Worm (Caenorhabditis elegans): ENCODE measurements around the gene cyb-1.

cyb-1 gene

DNA sequence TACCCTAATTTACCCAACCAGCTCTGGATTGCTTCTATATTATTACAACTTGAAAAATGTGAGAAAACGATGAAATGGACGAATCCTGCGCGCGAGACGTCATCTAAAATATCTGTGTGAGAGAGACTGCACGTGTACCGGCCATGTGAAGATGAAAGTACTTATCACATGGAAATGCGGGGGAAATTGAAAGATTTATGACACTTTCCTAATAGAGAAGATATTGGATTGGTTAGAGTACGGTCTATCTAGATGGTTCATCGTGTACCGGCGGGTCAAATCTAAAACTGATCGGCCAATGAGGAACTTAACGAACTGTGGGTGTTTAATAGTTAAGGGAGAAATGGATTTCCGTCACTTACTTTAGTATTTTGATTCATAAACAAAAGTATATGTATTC, 47.0 kb downstream of the cyb-1 start (continued):
- TF ChIP-seq F37D6.2 (tag; optimal IDR thresholded peaks at IDR 0.05) (no peak), cey-2 (tag; optimal IDR thresholded peaks at IDR 0.05; ENCODE audit: borderline replicate concordance, insufficient read depth) (peak; percentile 75), hlh-30 (tag; optimal IDR thresholded peaks at IDR 0.05; ENCODE audit: insufficient read depth) (peak; percentile 76), mxl-3 (GFP tag; optimal IDR thresholded peaks at IDR 0.05) (peak; percentile 83), dve-1 (tag; optimal IDR thresholded peaks at IDR 0.05; ENCODE audit: insufficient read depth) (no peak), pha-4 (GFP tag; IDR thresholded peaks at IDR 0.05) (no peak), pha-4 (tag; optimal IDR thresholded peaks at IDR 0.05) (no peak), egl-43 (GFP tag; IDR thresholded peaks at IDR 0.05) (no peak), lim-7 (GFP tag; IDR thresholded peaks at IDR 0.05) (no peak), nhr-11 (tag; optimal IDR thresholded peaks at IDR 0.05) (no peak), mxl-2 (GFP tag; conservative IDR thresholded peaks at IDR 0.05) (peak; percentile 81), lir-3 (tag; optimal IDR thresholded peaks at IDR 0.05) (no peak), mdt-29 (GFP tag; IDR thresholded peaks at IDR 0.05) (no peak), lsy-2 (tag; optimal IDR thresholded peaks at IDR 0.05) (peak in 1 of 2 experiments; percentile 54)

DNA sequence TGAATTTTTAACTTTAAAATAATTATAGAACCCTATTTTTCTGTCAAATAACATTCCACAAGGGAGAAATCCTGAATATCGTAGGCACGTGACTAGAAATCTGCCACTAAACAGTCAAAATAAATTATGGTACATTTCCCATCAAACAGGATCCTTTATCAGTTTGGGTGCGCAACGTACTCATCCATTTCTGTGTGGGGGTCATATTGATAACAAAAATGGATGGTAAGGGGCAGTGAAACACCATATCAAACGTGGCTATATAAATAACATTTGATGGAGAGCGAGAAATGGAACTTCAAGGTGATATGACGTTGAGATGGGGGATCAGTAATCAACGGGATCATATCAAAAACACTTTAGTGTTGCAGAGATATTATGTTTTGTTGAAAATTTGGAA, 49.1 kb downstream of the cyb-1 start:
- TF ChIP-seq daf-19 (GFP tag; conservative IDR thresholded peaks at IDR 0.05) (no peak), ceh-32 (tag; optimal IDR thresholded peaks at IDR 0.05; ENCODE audit: poor library complexity) (no peak), nhr-25 (tag; optimal IDR thresholded peaks at IDR 0.05; ENCODE audit: borderline replicate concordance, insufficient read depth) (peak; percentile 20), nhr-48 (tag; optimal IDR thresholded peaks at IDR 0.05) (peak; percentile 72), Y105C5A.15 (GFP tag; IDR thresholded peaks at IDR 0.05) (no peak), ztf-7 (tag; optimal IDR thresholded peaks at IDR 0.05) (no peak), lsy-2 (tag; optimal IDR thresholded peaks at IDR 0.05) (no peak), nhr-6 (tag; optimal IDR thresholded peaks at IDR 0.05) (no peak), mdl-1 (tag; optimal IDR thresholded peaks at IDR 0.05) (peak in 1 of 2 experiments; percentile 64), mxl-3 (GFP tag; optimal IDR thresholded peaks at IDR 0.05) (peak; percentile 56), lin-39 (tag; optimal IDR thresholded peaks at IDR 0.05) (no peak), nhr-76 (tag; optimal IDR thresholded peaks at IDR 0.05) (no peak), nhr-11 (tag; optimal IDR thresholded peaks at IDR 0.05) (no peak), Y5F2A.4 (GFP tag; optimal IDR thresholded peaks at IDR 0.05) (no peak), hlh-11 (tag; optimal IDR thresholded peaks at IDR 0.05) (peak; percentile 51), dpl-1 (GFP tag; optimal IDR thresholded peaks at IDR 0.05) (no peak), set-16 (GFP tag; IDR thresholded peaks at IDR 0.05) (no peak), unc-62 (GFP tag; optimal IDR thresholded peaks at IDR 0.05 in 1 of 2) (peak in 1 of 2 experiments; percentile 54), unc-62 (tag; optimal IDR thresholded peaks at IDR 0.05) (no peak), nhr-28 (tag; optimal IDR thresholded peaks at IDR 0.05) (peak; percentile 62), tag-97 (GFP tag; IDR thresholded peaks at IDR 0.05) (no peak), ceh-62 (tag; optimal IDR thresholded peaks at IDR 0.05) (no peak), spr-1 (tag; optimal IDR thresholded peaks at IDR 0.05) (no peak)

DNA sequence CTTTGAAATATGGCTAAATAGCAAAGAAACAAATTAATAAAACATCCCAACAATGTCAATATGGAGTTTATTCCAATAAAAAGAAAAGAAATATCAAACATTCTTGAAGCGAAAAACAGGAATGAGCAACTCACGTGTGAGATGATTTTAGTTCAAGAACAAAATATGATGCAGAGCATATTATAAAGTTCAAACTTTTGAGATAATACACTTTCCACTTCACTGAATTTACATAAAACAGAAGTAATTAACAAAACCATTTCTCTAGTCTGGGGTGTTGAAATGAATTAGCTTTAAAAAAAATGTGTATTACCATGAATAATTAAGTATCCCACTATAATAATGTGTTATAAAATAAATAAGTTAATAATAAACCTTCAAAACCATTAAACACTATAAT, 51.7 kb downstream of the cyb-1 start, which contains the start of gene srd-7:
srd-7 (minus strand) TSS at position 101 of the 400 bp plus-strand sequence.
- TF ChIP-seq ceh-82 (tag; optimal IDR thresholded peaks at IDR 0.05) (no peak), D1046.2 (GFP tag; IDR thresholded peaks at IDR 0.05) (no peak), hmg-1.1 (GFP tag; IDR thresholded peaks at IDR 0.05) (no peak), nhr-111 (GFP tag; optimal IDR thresholded peaks at IDR 0.05) (no peak), egl-43 (GFP tag; IDR thresholded peaks at IDR 0.05) (no peak), F44E2.7 (GFP tag; IDR thresholded peaks at IDR 0.05) (no peak), tag-97 (GFP tag; IDR thresholded peaks at IDR 0.05) (no peak), ama-1 (optimal IDR thresholded peaks at IDR 0.05) (no peak), saeg-2 (GFP tag; IDR thresholded peaks at IDR 0.05) (no peak), T20F7.1 (GFP tag; optimal IDR thresholded peaks at IDR 0.05) (no peak), daf-8 (GFP tag; IDR thresholded peaks at IDR 0.05) (no peak), nhr-10 (tag; optimal IDR thresholded peaks at IDR 0.05) (no peak), lir-3 (tag; optimal IDR thresholded peaks at IDR 0.05) (no peak), attf-4 (tag; optimal IDR thresholded peaks at IDR 0.05) (no peak), nhr-6 (tag; optimal IDR thresholded peaks at IDR 0.05) (no peak), ZK337.2 (GFP tag; IDR thresholded peaks at IDR 0.05) (no peak)

All from whole organism, L4 larva.